Worm (Caenorhabditis elegans): ENCODE measurements around the gene M05D6.5.

M05D6.5 gene

DNA sequence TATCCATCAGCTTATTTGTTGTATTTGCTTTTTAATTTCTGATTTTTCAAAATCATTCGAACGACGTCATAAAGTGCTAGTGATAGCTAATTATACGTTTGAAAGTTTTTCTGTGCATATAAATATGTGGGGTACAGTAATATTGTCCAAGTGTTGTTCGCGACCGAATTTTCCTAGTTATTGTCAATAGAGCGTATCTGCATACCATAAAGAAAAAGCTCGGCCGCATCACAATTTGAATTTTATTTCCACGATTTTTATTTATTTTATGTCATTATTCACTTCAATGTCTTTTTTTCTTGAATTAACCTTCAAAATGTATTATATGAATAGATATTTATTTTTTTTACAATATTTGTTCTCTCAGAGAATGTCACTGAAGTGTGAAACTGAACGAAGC is 34.8 kb upstream of the M05D6.5 start, which contains the start of gene rnh-2 (continued):
- TF ChIP-seq lin-13 (GFP tag; optimal IDR thresholded peaks at IDR 0.05): peak; percentile 56
- no peak for TF ChIP-seq unc-30 (tag; optimal IDR thresholded peaks at IDR 0.05)
- no peak for TF ChIP-seq Y116A8C.19 (tag; optimal IDR thresholded peaks at IDR 0.05; ENCODE audit: borderline replicate concordance)
- TF ChIP-seq ceh-82 (tag; optimal IDR thresholded peaks at IDR 0.05): peak; percentile 0 to 76 (median 30)
- no peak for TF ChIP-seq mef-2 (tag; optimal IDR thresholded peaks at IDR 0.05)
- peak; percentile 71 for TF ChIP-seq ceh-90 (tag; optimal IDR thresholded peaks at IDR 0.05)
- no peak for TF ChIP-seq nhr-237 (tag; optimal IDR thresholded peaks at IDR 0.05)
- peak; percentile 61 for TF ChIP-seq xbp-1 (tag; optimal IDR thresholded peaks at IDR 0.05)
- TF ChIP-seq sox-4 (tag; optimal IDR thresholded peaks at IDR 0.05): peak; percentile 30
- no peak for TF ChIP-seq nhr-28 (tag; optimal IDR thresholded peaks at IDR 0.05)
- TF ChIP-seq F16B12.6 (tag; optimal IDR thresholded peaks at IDR 0.05): peak; percentile 65
- TF ChIP-seq elt-3 (tag; optimal IDR thresholded peaks at IDR 0.05): peak in 2 of 6 experiments; percentile 21 to 27
- TF ChIP-seq blmp-1 (tag; optimal IDR thresholded peaks at IDR 0.05): peak; percentile 53
- TF ChIP-seq lin-39 (tag; optimal IDR thresholded peaks at IDR 0.05): no peak
- TF ChIP-seq egl-13 (tag; optimal IDR thresholded peaks at IDR 0.05): peak; percentile 44
- TF ChIP-seq mab-9 (GFP tag; IDR thresholded peaks at IDR 0.05): no peak
- TF ChIP-seq nhr-11 (tag; optimal IDR thresholded peaks at IDR 0.05): no peak
- peak; percentile 61 for TF ChIP-seq tbx-2 (tag; optimal IDR thresholded peaks at IDR 0.05)
- TF ChIP-seq nhr-90 (tag; optimal IDR thresholded peaks at IDR 0.05; ENCODE audit: poor library complexity): peak; percentile 55

DNA sequence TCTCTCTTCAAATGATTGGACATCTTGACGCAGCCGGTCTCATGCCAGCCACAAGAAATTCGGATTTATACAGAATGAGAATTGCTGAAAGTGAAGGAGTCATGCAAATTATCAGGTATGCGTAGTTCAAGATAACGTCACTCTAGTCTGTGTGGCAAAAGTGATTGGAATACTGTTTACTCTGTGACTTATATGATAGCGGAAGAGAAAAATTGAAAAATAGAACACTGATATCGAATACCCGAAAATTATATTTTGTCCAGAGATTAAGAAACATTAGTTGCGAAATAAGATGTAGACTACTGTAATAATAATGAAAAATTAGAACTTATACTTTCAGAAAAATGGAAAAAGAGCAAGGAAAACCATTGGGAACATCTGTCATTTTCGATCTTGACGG is 33.5 kb upstream of the M05D6.5 start:
- no peak for TF ChIP-seq nhr-76 (tag; optimal IDR thresholded peaks at IDR 0.05)
- no peak for TF ChIP-seq lin-13 (GFP tag; optimal IDR thresholded peaks at IDR 0.05)
- peak; percentile 37 for TF ChIP-seq elt-2 (tag; optimal IDR thresholded peaks at IDR 0.05)
- no peak for TF ChIP-seq egl-13 (tag; optimal IDR thresholded peaks at IDR 0.05)
- TF ChIP-seq nhr-20 (tag; optimal IDR thresholded peaks at IDR 0.05): no peak
- no peak for TF ChIP-seq dpl-1 (GFP tag; optimal IDR thresholded peaks at IDR 0.05)

DNA sequence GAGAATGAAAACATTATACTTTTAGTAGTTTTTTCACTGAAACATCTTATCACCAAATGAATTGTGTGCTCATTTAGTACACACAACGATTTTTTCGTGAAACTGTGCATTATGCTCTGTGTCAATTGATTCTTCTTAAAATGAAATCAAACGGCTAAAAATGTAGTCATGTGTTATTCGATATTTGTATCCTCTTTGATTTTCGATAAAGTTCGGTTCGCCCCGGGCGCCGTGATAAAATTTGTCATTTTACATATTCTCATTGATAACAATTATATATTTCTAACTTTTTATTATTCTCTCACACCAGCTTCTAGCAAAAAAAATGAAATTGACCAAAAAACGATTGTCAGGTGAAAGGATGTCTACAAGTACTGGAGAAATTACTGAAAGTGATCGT is 32.7 kb upstream of the M05D6.5 start, which contains the start of gene ctg-2:
TSS of gene ctg-2 (plus strand) at position 326 of the 400 bp plus-strand sequence.
- peak; percentile 85 for TF ChIP-seq elt-2 (tag; optimal IDR thresholded peaks at IDR 0.05)
- no peak for TF ChIP-seq ceh-63 (GFP tag; optimal IDR thresholded peaks at IDR 0.05)
- TF ChIP-seq snu-23 (GFP tag; optimal IDR thresholded peaks at IDR 0.05): no peak
- no peak for TF ChIP-seq unc-98 (GFP tag; IDR thresholded peaks at IDR 0.05)
- TF ChIP-seq mab-9 (GFP tag; IDR thresholded peaks at IDR 0.05): no peak
- TF ChIP-seq ceh-88 (GFP tag; IDR thresholded peaks at IDR 0.05): no peak
- TF ChIP-seq nhr-76 (tag; optimal IDR thresholded peaks at IDR 0.05): no peak
- TF ChIP-seq lin-14 (GFP tag; optimal IDR thresholded peaks at IDR 0.05): peak; percentile 15
- TF ChIP-seq lin-39 (tag; optimal IDR thresholded peaks at IDR 0.05): no peak
- no peak for TF ChIP-seq zip-4 (GFP tag; optimal IDR thresholded peaks at IDR 0.05)
- peak; percentile 3 for TF ChIP-seq nhr-20 (tag; optimal IDR thresholded peaks at IDR 0.05)
- no peak for TF ChIP-seq fkh-10 (GFP tag; optimal IDR thresholded peaks at IDR 0.05)
- TF ChIP-seq efl-3 (GFP tag; optimal IDR thresholded peaks at IDR 0.05): no peak
- TF ChIP-seq nhr-19 (GFP tag; conservative IDR thresholded peaks at IDR 0.05): no peak
- no peak for TF ChIP-seq pax-3 (tag; optimal IDR thresholded peaks at IDR 0.05)
- TF ChIP-seq aly-2 (tag; optimal IDR thresholded peaks at IDR 0.05): no peak
- no peak for TF ChIP-seq nhr-77 (tag; optimal IDR thresholded peaks at IDR 0.05)
- TF ChIP-seq jun-1 (tag; optimal IDR thresholded peaks at IDR 0.05): peak; percentile 15

DNA sequence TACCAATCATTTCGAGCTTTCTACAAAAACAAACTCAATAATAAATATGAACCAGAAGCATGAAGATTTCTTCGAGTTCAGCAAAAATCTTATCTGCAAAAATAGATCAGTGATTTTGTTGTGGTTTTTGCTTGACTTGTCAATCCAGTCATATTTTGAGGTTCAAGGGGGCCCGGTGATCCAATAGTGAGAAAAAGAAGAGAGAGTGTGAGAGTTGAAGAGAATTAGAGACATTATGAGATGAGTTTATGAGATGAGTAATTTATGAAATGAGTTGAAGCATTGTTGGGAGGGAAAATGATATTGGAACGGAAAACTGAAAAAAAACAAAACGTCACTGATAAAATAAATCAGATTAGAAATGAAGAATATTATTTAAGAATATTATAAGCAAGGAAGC is 27.0 kb upstream of the M05D6.5 start, which contains the start of gene T13H5.1:
TSS of gene T13H5.1 (minus strand) at position 101 of the 400 bp plus-strand sequence.
- no peak for TF ChIP-seq ama-1 (optimal IDR thresholded peaks at IDR 0.05)
- no peak for TF ChIP-seq efl-1 (optimal IDR thresholded peaks at IDR 0.05)
- TF ChIP-seq efl-1 (GFP tag; optimal IDR thresholded peaks at IDR 0.05 in 1 of 2): no peak
- TF ChIP-seq C34B4.2 (tag; optimal IDR thresholded peaks at IDR 0.05): no peak
- TF ChIP-seq zag-1 (tag; optimal IDR thresholded peaks at IDR 0.05): no peak
- TF ChIP-seq nhr-84 (tag; optimal IDR thresholded peaks at IDR 0.05): no peak
- TF ChIP-seq elt-2 (tag; optimal IDR thresholded peaks at IDR 0.05): no peak
- TF ChIP-seq sup-37 (GFP tag; optimal IDR thresholded peaks at IDR 0.05): no peak
- TF ChIP-seq mef-2 (tag; optimal IDR thresholded peaks at IDR 0.05): no peak
- no peak for TF ChIP-seq fkh-4 (tag; optimal IDR thresholded peaks at IDR 0.05; ENCODE audit: borderline replicate concordance)
- TF ChIP-seq alr-1 (tag; optimal IDR thresholded peaks at IDR 0.05; ENCODE audit: borderline replicate concordance): no peak
- TF ChIP-seq pag-3 (tag; optimal IDR thresholded peaks at IDR 0.05; ENCODE audit: borderline replicate concordance, insufficient read depth): no peak
